Fruit fly (Drosophila melanogaster): ENCODE data around the gene KrT95D.
A peak's percentile ranks its signal among the peaks of the same experiment; 100 is the strongest.

The KrT95D gene

DNA sequence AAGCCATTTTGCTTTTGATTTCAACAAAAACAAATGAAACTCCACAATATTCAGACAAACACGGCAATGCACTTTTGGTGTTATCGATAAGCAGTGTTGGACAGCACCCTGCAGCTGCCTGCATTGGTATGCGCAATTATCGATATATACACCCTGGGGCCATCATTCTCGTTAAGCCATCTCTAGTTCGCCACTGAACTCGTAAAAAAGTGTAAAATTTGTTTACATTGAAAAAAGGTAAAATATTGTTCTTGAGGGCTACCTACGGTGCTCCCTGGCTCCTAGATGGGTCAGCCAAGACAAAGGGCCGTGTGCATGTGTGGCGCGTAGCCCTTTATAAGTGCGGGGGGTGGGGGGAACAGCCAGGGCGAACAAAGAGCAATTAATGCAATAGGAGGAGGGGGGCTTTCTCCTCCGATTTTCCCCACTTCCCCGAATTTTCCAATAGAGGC, 45.1 kb downstream of the KrT95D start, which contains the start of the genes CG13603 and CG5902 (continued):
- TF ChIP-seq hbn (GFP tag; IDR thresholded peaks at IDR 0.05; ENCODE audit: partially characterized antibody) (peak; percentile 71; the same call in 1 of the 2 replicates), CG8944 (GFP tag; optimal IDR thresholded peaks at IDR 0.05) (peak; percentile 70), Usf (GFP tag; optimal IDR thresholded peaks at IDR 0.05) (no peak), luna (GFP tag; optimal IDR thresholded peaks at IDR 0.05) (no peak), CG32767 (GFP tag; IDR thresholded peaks at IDR 0.05) (peak; percentile 36; the same call in 1 of the 2 replicates), crol (GFP tag; IDR thresholded peaks at IDR 0.05) (peak; percentile 97), CG9215 (GFP tag; IDR thresholded peaks at IDR 0.05) (0 out of 2 replicates have a peak, but pooled peaks have one; percentile 13), pum (GFP tag; optimal IDR thresholded peaks at IDR 0.05) (peak; percentile 51), CG14441 (GFP tag; IDR thresholded peaks at IDR 0.05) (peak; percentile 30; the same call in 1 of the 2 replicates), CG3995 (GFP tag; optimal IDR thresholded peaks at IDR 0.05) (no peak), chif (GFP tag; optimal IDR thresholded peaks at IDR 0.05) (peak in 1 of 2 experiments; percentile 35), klu (GFP tag; IDR thresholded peaks at IDR 0.05) (no peak), Jarid2 (GFP tag; optimal IDR thresholded peaks at IDR 0.05) (no peak), CG15696 (tag; optimal IDR thresholded peaks at IDR 0.05) (no peak), z (GFP tag; IDR thresholded peaks at IDR 0.05) (no peak), CG31441 (GFP tag; IDR thresholded peaks at IDR 0.05) (no peak; the same call in 1 of the 2 replicates), CG13775 (GFP tag; optimal IDR thresholded peaks at IDR 0.05) (peak; percentile 31), CG12219 (GFP tag; optimal IDR thresholded peaks at IDR 0.05) (no peak), gfzf (GFP tag; optimal IDR thresholded peaks at IDR 0.05) (peak; percentile 24), yki (optimal IDR thresholded peaks at IDR 0.05) (no peak), bigmax (GFP tag; optimal IDR thresholded peaks at IDR 0.05) (no peak), pb (GFP tag; optimal IDR thresholded peaks at IDR 0.05) (peak; percentile 40), CG2202 (tag; optimal IDR thresholded peaks at IDR 0.05) (peak; percentile 10), Dek (tag; optimal IDR thresholded peaks at IDR 0.05) (no peak), dimm (GFP tag; IDR thresholded peaks at IDR 0.05) (no peak), mirr (GFP tag; optimal IDR thresholded peaks at IDR 0.05) (no peak), CG8089 (GFP tag; optimal IDR thresholded peaks at IDR 0.05) (peak; percentile 0), CG4854 (GFP tag; optimal IDR thresholded peaks at IDR 0.05) (peak; percentile 44), otp (GFP tag; IDR thresholded peaks at IDR 0.05) (peak; percentile 50; the same call in 1 of the 3 replicates), stc (GFP tag; IDR thresholded peaks at IDR 0.05) (no peak), br (optimal IDR thresholded peaks at IDR 0.05) (no peak), HLH3B (GFP tag; IDR thresholded peaks at IDR 0.05) (peak; percentile 48; the same call in 1 of the 2 replicates), CG16815 (GFP tag; optimal IDR thresholded peaks at IDR 0.05) (no peak), chinmo (GFP tag; IDR thresholded peaks at IDR 0.05; ENCODE audit: partially characterized antibody) (peak; percentile 98), pita (GFP tag; optimal IDR thresholded peaks at IDR 0.05) (no peak), CG4424 (GFP tag; optimal IDR thresholded peaks at IDR 0.05) (peak; percentile 57), CG3163 (GFP tag; optimal IDR thresholded peaks at IDR 0.05) (peak; percentile 10), Stat92E (GFP tag; optimal IDR thresholded peaks at IDR 0.05) (peak in 1 of 3 experiments; percentile 47), Dll (GFP tag; IDR thresholded peaks at IDR 0.05; ENCODE audit: partially characterized antibody) (peak; percentile 82), CG12769 (tag; optimal IDR thresholded peaks at IDR 0.05) (no peak), fd64A (GFP tag; optimal IDR thresholded peaks at IDR 0.05) (no peak), btn (GFP tag; optimal IDR thresholded peaks at IDR 0.05) (no peak), Hmr (GFP tag; optimal IDR thresholded peaks at IDR 0.05) (no peak), GATAe (GFP tag; conservative IDR thresholded peaks at IDR 0.05) (no peak), NC2β (GFP tag; optimal IDR thresholded peaks at IDR 0.05) (peak; percentile 62), chm (GFP tag; IDR thresholded peaks at IDR 0.05) (0 out of 2 replicates have a peak, but pooled peaks have one; percentile 43), CG12299 (tag; optimal IDR thresholded peaks at IDR 0.05) (peak; percentile 50), ttk (GFP tag; IDR thresholded peaks at IDR 0.05) (no peak), CG32772 (GFP tag; IDR thresholded peaks at IDR 0.05) (no peak; the same call in 1 of the 2 replicates), CG12391 (tag; optimal IDR thresholded peaks at IDR 0.05) (peak; percentile 39), rib (GFP tag; IDR thresholded peaks at IDR 0.05) (no peak)

Data from whole organism, embryonic.